Fruit fly (Drosophila melanogaster) whole organism, larva: ENCODE results near the gene CG3713.

ENCODE experiments used
- noc ChIP-seq: fragments of 200-800 bp; sonication (Bioruptor generic); optimal IDR thresholded peaks from 3 replicates; lab custom pipeline; 2019; ENCODE audit warnings: missing biosample characterization, mild to moderate bottlenecking, missing genetic modification characterization, moderate library complexity

The CG3713 gene

dm6 chrX:801157-801872 lies 45.6 kb downstream of the CG3713 start, which contains the start of gene Rbf:
TSS of gene Rbf (minus strand) at chrX:801479.
- peak; percentile 3 for TF ChIP-seq noc (tag; lab: Kevin White, UChicago)

- TF ChIP-seq noc (tag; lab: Kevin White, UChicago): peak; percentile 17
Measured at dm6 chrX:796397-796989, 50.5 kb downstream of the CG3713 start.
